Fruit fly (Drosophila melanogaster): ENCODE measurements around the gene CG4382.

CG4382 gene

DNA sequence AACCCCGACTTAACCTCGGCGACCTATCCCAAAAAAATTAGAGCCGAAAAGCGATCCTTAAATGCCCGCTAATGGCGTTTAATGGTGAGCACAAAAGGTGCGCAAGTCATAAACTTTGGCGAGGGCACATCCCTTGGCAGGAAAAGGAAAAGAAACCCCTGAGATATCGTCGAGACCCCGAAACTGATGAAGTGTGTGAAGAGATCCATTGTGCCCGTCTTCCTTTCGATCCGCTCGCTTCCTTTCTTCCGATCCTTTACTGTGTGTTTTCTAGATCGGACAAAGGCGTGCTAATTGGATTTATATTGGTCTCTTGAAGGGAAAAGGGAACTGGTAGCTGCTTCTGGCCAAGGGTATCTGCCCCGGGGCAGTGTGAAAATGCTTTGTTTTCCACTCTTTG lies 548 bp upstream of the CG4382 start:
- TF ChIP-seq acj6 (GFP tag; optimal IDR thresholded peaks at IDR 0.05): no peak
- TF ChIP-seq fd85E (GFP tag; optimal IDR thresholded peaks at IDR 0.05): no peak
- no peak for TF ChIP-seq CG11762 (GFP tag; optimal IDR thresholded peaks at IDR 0.05; ENCODE audit: insufficient read depth)
- TF ChIP-seq spab (GFP tag; optimal IDR thresholded peaks at IDR 0.05): no peak
- TF ChIP-seq dsx (GFP tag; optimal IDR thresholded peaks at IDR 0.05; ENCODE audit: poor library complexity, severe bottlenecking): no peak
- no peak for TF ChIP-seq CG6854 (GFP tag; optimal IDR thresholded peaks at IDR 0.05)
- TF ChIP-seq CG31627 (GFP tag; optimal IDR thresholded peaks at IDR 0.05): no peak
- no peak for TF ChIP-seq Blimp-1 (GFP tag; optimal IDR thresholded peaks at IDR 0.05)
- TF ChIP-seq CG11294 (GFP tag; IDR thresholded peaks at IDR 0.05): no peak
- no peak for TF ChIP-seq pdm3 (GFP tag; optimal IDR thresholded peaks at IDR 0.05)
- TF ChIP-seq CG6276 (GFP tag; optimal IDR thresholded peaks at IDR 0.05): no peak
- no peak for TF ChIP-seq fd59A (GFP tag; optimal IDR thresholded peaks at IDR 0.05)
- no peak for TF ChIP-seq Sox102F (GFP tag; optimal IDR thresholded peaks at IDR 0.05)
- TF ChIP-seq CG3032 (tag; optimal IDR thresholded peaks at IDR 0.05): no peak
- no peak for TF ChIP-seq Ets21C (GFP tag; optimal IDR thresholded peaks at IDR 0.05)
- TF ChIP-seq CG9139 (GFP tag; optimal IDR thresholded peaks at IDR 0.05): no peak
- TF ChIP-seq Hr38 (GFP tag; optimal IDR thresholded peaks at IDR 0.05): no peak
- TF ChIP-seq CG6792 (GFP tag; optimal IDR thresholded peaks at IDR 0.05): no peak

- TF ChIP-seq OdsH (GFP tag; optimal IDR thresholded peaks at IDR 0.05) (peak; percentile 12), svp (GFP tag) (no peak), CG6808 (GFP tag; optimal IDR thresholded peaks at IDR 0.05) (no peak), CG10631 (GFP tag; optimal IDR thresholded peaks at IDR 0.05) (peak; percentile 28), CG6792 (GFP tag; optimal IDR thresholded peaks at IDR 0.05) (peak; percentile 22), dsx (GFP tag; optimal IDR thresholded peaks at IDR 0.05; ENCODE audit: poor library complexity, severe bottlenecking) (no peak), Gug (GFP tag; IDR thresholded peaks at IDR 0.05) (peak; percentile 47), CG8119 (GFP tag; IDR thresholded peaks at IDR 0.05) (peak; percentile 55; the same call in 2 of the 3 replicates), CG6163 (GFP tag; IDR thresholded peaks at IDR 0.05) (peak; percentile 72), CG10669 (GFP tag; optimal IDR thresholded peaks at IDR 0.05) (peak; percentile 22), ss (GFP tag; optimal IDR thresholded peaks at IDR 0.05) (peak; percentile 65 to 86), Hr4 (GFP tag; optimal IDR thresholded peaks at IDR 0.05) (peak; percentile 4), CG32006 (GFP tag; optimal IDR thresholded peaks at IDR 0.05) (peak; percentile 54), CG15336 (GFP tag; IDR thresholded peaks at IDR 0.05) (peak; percentile 45; the same call in 1 of the 2 replicates), acj6 (GFP tag; optimal IDR thresholded peaks at IDR 0.05) (peak; percentile 33), net (GFP tag; optimal IDR thresholded peaks at IDR 0.05) (no peak), achi (GFP tag; optimal IDR thresholded peaks at IDR 0.05) (peak; percentile 21), CG3919 (GFP tag; optimal IDR thresholded peaks at IDR 0.05) (peak; percentile 26), Smox (GFP tag; optimal IDR thresholded peaks at IDR 0.05) (peak; percentile 6), cyc (GFP tag; optimal IDR thresholded peaks at IDR 0.05) (no peak), pdm3 (GFP tag; optimal IDR thresholded peaks at IDR 0.05) (peak; percentile 12), CG1621 (tag; optimal IDR thresholded peaks at IDR 0.05) (no peak), salr (GFP tag; optimal IDR thresholded peaks at IDR 0.05) (no peak), fd85E (GFP tag; optimal IDR thresholded peaks at IDR 0.05) (no peak), CG11294 (GFP tag; IDR thresholded peaks at IDR 0.05) (no peak), eg (GFP tag; IDR thresholded peaks at IDR 0.05) (peak; percentile 60; the same call in 2 of the 3 replicates), Eip78C (GFP tag) (peak; percentile 73)
Measured at dm6 chr2L:9598390-9598789, 2.3 kb downstream of the CG4382 start.
